Worm (Caenorhabditis elegans): ENCODE data around the gene mup-4.
A peak's percentile ranks its signal among the peaks of the same experiment; 100 is the strongest.

mup-4 gene

ce11 chrIII:7524830-7525344 lies 36.0 kb upstream of the mup-4 start:
- TF ChIP-seq B0310.2 (tag; optimal IDR thresholded peaks at IDR 0.05) (no peak), pes-1 (GFP tag; IDR thresholded peaks at IDR 0.05) (no peak), tbx-37 (GFP tag; conservative IDR thresholded peaks at IDR 0.05) (no peak), hnd-1 (tag; optimal IDR thresholded peaks at IDR 0.05) (no peak), hmg-4 (GFP tag; optimal IDR thresholded peaks at IDR 0.05) (no peak), tra-4 (tag; optimal IDR thresholded peaks at IDR 0.05) (no peak), ceh-36 (tag; optimal IDR thresholded peaks at IDR 0.05) (no peak)

ce11 chrIII:7521163-7521562 lies 32.3 kb upstream of the mup-4 start, which contains the start of gene lig-4:
lig-4 (plus strand) TSS chrIII:7521463.
- TF ChIP-seq hmg-4 (GFP tag; optimal IDR thresholded peaks at IDR 0.05), result no peak
- TF ChIP-seq aly-1 (tag; optimal IDR thresholded peaks at IDR 0.05), result no peak
- TF ChIP-seq sea-1 (GFP tag; conservative IDR thresholded peaks at IDR 0.05), result no peak
- TF ChIP-seq tra-4 (tag; optimal IDR thresholded peaks at IDR 0.05), result no peak

ce11 chrIII:7520672-7521071 lies 31.8 kb upstream of the mup-4 start, which contains the start of the genes cux-7 and C07H6.2:
cux-7 (minus strand) TSS chrIII:7520845.
C07H6.2 (plus strand) TSS chrIII:7521009.
- TF ChIP-seq B0310.2 (tag; optimal IDR thresholded peaks at IDR 0.05) (peak; percentile 11), ets-7 (tag; optimal IDR thresholded peaks at IDR 0.05) (peak; percentile 57), sea-1 (GFP tag; conservative IDR thresholded peaks at IDR 0.05) (peak; percentile 63; the same call in 1 of the 2 replicates), tbx-37 (GFP tag; conservative IDR thresholded peaks at IDR 0.05) (peak; percentile 98), pes-1 (GFP tag; IDR thresholded peaks at IDR 0.05) (no peak), scrt-1 (GFP tag; IDR thresholded peaks at IDR 0.05) (0 out of 2 replicates have a peak, but pooled peaks have one; percentile 53), aly-1 (tag; optimal IDR thresholded peaks at IDR 0.05) (peak; percentile 2), F13C5.2 (tag; optimal IDR thresholded peaks at IDR 0.05) (peak; percentile 55), tbx-11 (GFP tag; IDR thresholded peaks at IDR 0.05) (0 out of 2 replicates have a peak, but pooled peaks have one; percentile 54), hmg-4 (GFP tag; optimal IDR thresholded peaks at IDR 0.05) (peak; percentile 49), ceh-36 (tag; optimal IDR thresholded peaks at IDR 0.05) (no peak), flt-1 (GFP tag; IDR thresholded peaks at IDR 0.05) (peak; percentile 65), hnd-1 (tag; optimal IDR thresholded peaks at IDR 0.05) (peak; percentile 39), ceh-13 (GFP tag; optimal IDR thresholded peaks at IDR 0.05) (no peak), hmbx-1 (tag; optimal IDR thresholded peaks at IDR 0.05) (no peak), tra-4 (tag; optimal IDR thresholded peaks at IDR 0.05) (peak; percentile 45), ama-1 (optimal IDR thresholded peaks at IDR 0.05) (no peak)

ce11 chrIII:7518424-7518823 lies 29.5 kb upstream of the mup-4 start, which contains the start of gene clk-2:
clk-2 (minus strand) TSS chrIII:7518524.
- TF ChIP-seq hnd-1 (tag; optimal IDR thresholded peaks at IDR 0.05), result no peak
- TF ChIP-seq ceh-13 (GFP tag; optimal IDR thresholded peaks at IDR 0.05), result no peak
- no peak for TF ChIP-seq hmbx-1 (tag; optimal IDR thresholded peaks at IDR 0.05)
- TF ChIP-seq F13C5.2 (tag; optimal IDR thresholded peaks at IDR 0.05), result no peak
- no peak for TF ChIP-seq ama-1 (optimal IDR thresholded peaks at IDR 0.05)

ce11 chrIII:7508128-7508635 lies 19.3 kb upstream of the mup-4 start, which contains the start of gene cls-1:
cls-1 (plus strand) TSS chrIII:7508178.
- TF ChIP-seq tbx-37 (GFP tag; conservative IDR thresholded peaks at IDR 0.05), result no peak
- no peak for TF ChIP-seq tbx-11 (GFP tag; IDR thresholded peaks at IDR 0.05)
- no peak for TF ChIP-seq sea-1 (GFP tag; conservative IDR thresholded peaks at IDR 0.05)
- TF ChIP-seq ama-1 (optimal IDR thresholded peaks at IDR 0.05), result no peak
- TF ChIP-seq hnd-1 (tag; optimal IDR thresholded peaks at IDR 0.05), result no peak
- TF ChIP-seq flt-1 (GFP tag; IDR thresholded peaks at IDR 0.05), result no peak
- TF ChIP-seq pes-1 (GFP tag; IDR thresholded peaks at IDR 0.05), result no peak
- no peak for TF ChIP-seq F13C5.2 (tag; optimal IDR thresholded peaks at IDR 0.05)
- TF ChIP-seq B0310.2 (tag; optimal IDR thresholded peaks at IDR 0.05), result no peak
- TF ChIP-seq hmbx-1 (tag; optimal IDR thresholded peaks at IDR 0.05), result no peak
- no peak for TF ChIP-seq ceh-36 (tag; optimal IDR thresholded peaks at IDR 0.05)
- no peak for TF ChIP-seq scrt-1 (GFP tag; IDR thresholded peaks at IDR 0.05)
- no peak for TF ChIP-seq tra-4 (tag; optimal IDR thresholded peaks at IDR 0.05)
- no peak for TF ChIP-seq aly-1 (tag; optimal IDR thresholded peaks at IDR 0.05)
- TF ChIP-seq ets-7 (tag; optimal IDR thresholded peaks at IDR 0.05), result no peak
- no peak for TF ChIP-seq hmg-4 (GFP tag; optimal IDR thresholded peaks at IDR 0.05)
- no peak for TF ChIP-seq ceh-13 (GFP tag; optimal IDR thresholded peaks at IDR 0.05)

ce11 chrIII:7506983-7507382 lies 18.1 kb upstream of the mup-4 start:
- no peak for TF ChIP-seq tra-4 (tag; optimal IDR thresholded peaks at IDR 0.05)
- no peak for TF ChIP-seq hmbx-1 (tag; optimal IDR thresholded peaks at IDR 0.05)
- TF ChIP-seq ceh-36 (tag; optimal IDR thresholded peaks at IDR 0.05), result no peak
- no peak for TF ChIP-seq tbx-11 (GFP tag; IDR thresholded peaks at IDR 0.05)
- TF ChIP-seq ceh-13 (GFP tag; optimal IDR thresholded peaks at IDR 0.05), result no peak
- TF ChIP-seq tbx-37 (GFP tag; conservative IDR thresholded peaks at IDR 0.05), result no peak
- TF ChIP-seq flt-1 (GFP tag; IDR thresholded peaks at IDR 0.05), result no peak
- no peak for TF ChIP-seq pes-1 (GFP tag; IDR thresholded peaks at IDR 0.05)
- TF ChIP-seq aly-1 (tag; optimal IDR thresholded peaks at IDR 0.05), result no peak
- TF ChIP-seq F13C5.2 (tag; optimal IDR thresholded peaks at IDR 0.05), result no peak
- TF ChIP-seq scrt-1 (GFP tag; IDR thresholded peaks at IDR 0.05), result no peak
- TF ChIP-seq ama-1 (optimal IDR thresholded peaks at IDR 0.05), result no peak
- TF ChIP-seq hnd-1 (tag; optimal IDR thresholded peaks at IDR 0.05), result no peak

ce11 chrIII:7499421-7499902 lies 10.6 kb upstream of the mup-4 start, which contains the start of the genes C07H6.9 and sap-140:
C07H6.9 (minus strand) TSS chrIII:7499471.
sap-140 (plus strand) TSS chrIII:7499738.
- TF ChIP-seq ceh-13 (GFP tag; optimal IDR thresholded peaks at IDR 0.05) (no peak), F13C5.2 (tag; optimal IDR thresholded peaks at IDR 0.05) (peak; percentile 51)

- TF ChIP-seq sea-1 (GFP tag; conservative IDR thresholded peaks at IDR 0.05) (no peak), hmg-4 (GFP tag; optimal IDR thresholded peaks at IDR 0.05) (peak; percentile 62), pes-1 (GFP tag; IDR thresholded peaks at IDR 0.05) (0 out of 2 replicates have a peak, but pooled peaks have one; percentile 35), F13C5.2 (tag; optimal IDR thresholded peaks at IDR 0.05) (peak; percentile 75)
Measured at ce11 chrIII:7498346-7498745, 9.4 kb upstream of the mup-4 start.
